Fruit fly (Drosophila melanogaster): Measurements from ENCODE around the gene CG14042.

dm6 chr2L:5022602-5023001, 14.9 kb upstream of the CG14042 start:
- TF ChIP-seq ssp (GFP tag; IDR thresholded peaks at IDR 0.05) (no peak), CG34422 (GFP tag; IDR thresholded peaks at IDR 0.05) (no peak), gcm2 (GFP tag; optimal IDR thresholded peaks at IDR 0.05) (no peak), run (tag; optimal IDR thresholded peaks at IDR 0.05) (no peak), CG7271 (tag; optimal IDR thresholded peaks at IDR 0.05) (no peak), CG15073 (GFP tag; optimal IDR thresholded peaks at IDR 0.05) (no peak), CG1792 (GFP tag; optimal IDR thresholded peaks at IDR 0.05) (no peak), Dfd (GFP tag; optimal IDR thresholded peaks at IDR 0.05) (no peak), Adf1 (GFP tag; IDR thresholded peaks at IDR 0.05) (no peak), CG15011 (GFP tag; optimal IDR thresholded peaks at IDR 0.05) (no peak)
